Fruit fly (Drosophila melanogaster) whole organism, wandering third instar larva: ENCODE measurements around the gene Osi22.

ENCODE experiments used
- Abd-B ChIP-seq: fragments of >200 bp; optimal IDR thresholded peaks from 2 replicates; lab custom pipeline; 2017; ENCODE audit warnings: missing biosample characterization, missing genetic modification characterization
- Dif ChIP-seq: fragments of 200-275, 200-300 bp; sonication (Bioruptor generic); optimal IDR thresholded peaks from 2 replicates; lab custom pipeline; 2018; ENCODE audit warnings: missing biosample characterization, missing genetic modification characterization; ENCODE audit not compliant: partially characterized antibody
- Hr83 ChIP-seq: fragments of 200-300 bp; sonication (Bioruptor generic); optimal IDR thresholded peaks from 2 replicates; lab custom pipeline; 2016; ENCODE audit warnings: missing biosample characterization, mild to moderate bottlenecking, missing genetic modification characterization, moderate library complexity; ENCODE audit not compliant: poor library complexity, severe bottlenecking
- br ChIP-seq: fragments of 200-800 bp; sonication (Bioruptor generic); optimal IDR thresholded peaks from 2 replicates; lab custom pipeline; 2016; ENCODE audit warnings: missing biosample characterization, missing genetic modification characterization
- lola ChIP-seq: fragments of >200 bp; optimal IDR thresholded peaks from 2 replicates; lab custom pipeline; 2017; ENCODE audit warnings: missing biosample characterization, missing genetic modification characterization

DNA sequence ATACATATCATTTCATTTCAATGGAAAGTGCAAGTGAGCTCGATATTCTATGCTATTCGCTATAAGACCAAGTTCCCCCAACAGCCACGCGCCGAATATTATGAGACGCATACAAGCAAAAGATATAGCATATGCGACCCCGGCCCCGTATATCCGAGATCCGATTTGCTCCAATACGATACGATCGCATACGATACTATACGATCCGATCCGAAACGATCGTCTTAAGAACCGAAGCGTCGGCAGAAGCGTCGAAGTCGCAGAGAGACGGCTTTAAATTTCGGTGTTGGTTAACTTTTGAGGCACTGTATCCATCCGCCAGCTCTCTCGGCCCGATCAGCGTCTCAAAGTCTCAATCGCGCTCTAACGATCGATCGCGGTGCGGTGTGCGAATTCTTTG is 11.0 kb upstream of the Osi22 start, which contains the start of gene CG8630:
- TF ChIP-seq Abd-B (GFP tag; lab: Kevin White, UChicago) (no peak), Dif (no peak), lola (GFP tag; lab: Kevin White, UChicago) (no peak), Hr83 (GFP tag; lab: Kevin White, UChicago) (no peak), br (GFP tag; lab: Kevin White, UChicago) (no peak)
